Fruit fly (Drosophila melanogaster): ENCODE results near the gene Kal1.

dm6 chr3R:24138478-24139455 is 2.4 kb upstream of the Kal1 start:
- TF ChIP-seq CG8478 (optimal IDR thresholded peaks at IDR 0.05) = no peak
- no peak for TF ChIP-seq pan (optimal IDR thresholded peaks at IDR 0.05)
